Worm (Caenorhabditis elegans) whole organism, L3 larva: ENCODE measurements around the gene F22E5.9.

ENCODE experiments used
- R02D3.7 ChIP-seq: fragments of 150-350 bp; optimal IDR thresholded peaks from 2 replicates; lab custom pipeline; 2014; ENCODE audit warnings: missing biosample characterization, missing genetic modification characterization
- ama-1 ChIP-seq: fragments of 150-350 bp; optimal IDR thresholded peaks from 2 replicates; lab custom pipeline; 2018
- egl-27 ChIP-seq: sonication (generic microtip); optimal IDR thresholded peaks from 4 replicates; lab custom pipeline; 2017; ENCODE audit warnings: missing biosample characterization, missing genetic modification reagents, missing genetic modification characterization
- elt-3 ChIP-seq, 3 experiments: fragments of 150-350 bp in 1 of 3; sonication (generic microtip) in 2 of 3; optimal IDR thresholded peaks; 2 replicates in 2 of 3; 4 replicates in 1 of 3; lab custom pipeline; 2014 to 2017; ENCODE audit warnings: missing biosample characterization in 3 of 3, missing genetic modification characterization in 3 of 3
- lin-39 ChIP-seq: fragments of 150-350 bp; optimal IDR thresholded peaks from 2 replicates; lab custom pipeline; 2018; ENCODE audit warnings: missing biosample characterization, missing genetic modification reagents, missing genetic modification characterization
- nhr-28 ChIP-seq: fragments of 150-350 bp; optimal IDR thresholded peaks from 2 replicates; lab custom pipeline; 2014; ENCODE audit warnings: missing biosample characterization, missing genetic modification characterization
- sea-2 ChIP-seq: fragments of 150-350 bp; sonication (generic microtip); optimal IDR thresholded peaks from 4 replicates; lab custom pipeline; 2014; ENCODE audit warnings: missing biosample characterization, missing genetic modification reagents, missing genetic modification characterization
- unc-39 ChIP-seq: sonication (generic microtip); optimal IDR thresholded peaks from 4 replicates; lab custom pipeline; 2017; ENCODE audit warnings: missing biosample characterization, missing genetic modification characterization
- ztf-4 ChIP-seq: fragments of 150-350 bp; optimal IDR thresholded peaks from 2 replicates; lab custom pipeline; 2014; ENCODE audit warnings: missing biosample characterization, missing genetic modification characterization

ce11 chrII:2656606-2657005, 18.4 kb downstream of the F22E5.9 start, which contains the start of gene sri-47:
- TF ChIP-seq elt-3 (tag; optimal IDR thresholded peaks at IDR 0.05; lab: Kevin White, UChicago) (no peak), ztf-4 (tag; lab: Kevin White, UChicago) (no peak), lin-39 (no peak), sea-2 (no peak), unc-39 (tag; lab: Kevin White, UChicago) (no peak), egl-27 (tag; lab: Kevin White, UChicago) (no peak), ama-1 (lab: Kevin White, UChicago) (no peak), R02D3.7 (tag; lab: Kevin White, UChicago) (no peak), nhr-28 (tag; lab: Kevin White, UChicago) (no peak)
